Fruit fly (Drosophila melanogaster) whole organism, embryonic: ENCODE measurements around the gene mu2.

Experiments
- Bdp1 ChIP-seq: fragments of 200-800 bp; sonication (Bioruptor generic); optimal IDR thresholded peaks from 3 replicates; lab custom pipeline; 2016; ENCODE audit warnings: missing biosample characterization, missing genetic modification characterization
- CG10431 ChIP-seq: fragments of 200-800 bp; sonication (Bioruptor generic); optimal IDR thresholded peaks from 3 replicates; lab custom pipeline; 2018; ENCODE audit warnings: missing biosample characterization, mild to moderate bottlenecking, missing genetic modification characterization
- CG11093 ChIP-seq: fragments of 200-800 bp; sonication (Bioruptor generic); IDR thresholded peaks from 3 replicates; pipeline ENCODE4 v1.3.6; 2022; ENCODE audit warnings: missing biosample characterization, missing genetic modification characterization
- CG11398 ChIP-seq: fragments of 200-800 bp; sonication (Bioruptor generic); optimal IDR thresholded peaks from 2 replicates; lab custom pipeline; 2016; ENCODE audit warnings: missing biosample characterization, missing genetic modification characterization
- CG11696 ChIP-seq: fragments of 200-800 bp; sonication (Bioruptor generic); IDR thresholded peaks from 2 replicates; pipeline ENCODE4 v1.3.6; 2022; ENCODE audit warnings: missing biosample characterization, missing genetic modification characterization
- CG12744 ChIP-seq: fragments of 200-800 bp; sonication (Bioruptor generic); optimal IDR thresholded peaks from 2 replicates; lab custom pipeline; 2016; ENCODE audit warnings: missing biosample characterization, missing genetic modification characterization
- CG13775 ChIP-seq: fragments of 200-800 bp; sonication (Bioruptor generic); optimal IDR thresholded peaks from 3 replicates; lab custom pipeline; 2017; ENCODE audit warnings: missing biosample characterization, mild to moderate bottlenecking, missing genetic modification characterization
- CG16813 ChIP-seq: fragments of 200-800 bp; sonication (Bioruptor generic); IDR thresholded peaks from 3 replicates; pipeline ENCODE4 v1.3.6; 2022; ENCODE audit warnings: missing biosample characterization, missing genetic modification characterization; ENCODE audit not compliant: partially characterized antibody
- CG17359 ChIP-seq: fragments of 200-800 bp; sonication (Bioruptor generic); optimal IDR thresholded peaks from 3 replicates; lab custom pipeline; 2018; ENCODE audit warnings: missing biosample characterization, mild to moderate bottlenecking, missing genetic modification characterization, moderate library complexity
- CG17802 ChIP-seq: fragments of 200-800 bp; sonication (Bioruptor generic); optimal IDR thresholded peaks from 2 replicates; lab custom pipeline; 2018; ENCODE audit warnings: missing biosample characterization, mild to moderate bottlenecking, missing genetic modification characterization, moderate library complexity
- CG1792 ChIP-seq: fragments of 200-800 bp; sonication (Bioruptor generic); optimal IDR thresholded peaks from 2 replicates; lab custom pipeline; 2016; ENCODE audit warnings: missing biosample characterization, missing genetic modification characterization
- CG18476 ChIP-seq: fragments of 200-800 bp; sonication (Bioruptor generic); optimal IDR thresholded peaks from 2 replicates; lab custom pipeline; 2016; ENCODE audit warnings: missing biosample characterization, mild to moderate bottlenecking, missing genetic modification characterization
- CG31388 ChIP-seq: fragments of 200-800 bp; sonication (Bioruptor generic); optimal IDR thresholded peaks from 2 replicates; lab custom pipeline; 2016; ENCODE audit warnings: missing biosample characterization, missing genetic modification characterization
- CG34224 ChIP-seq: fragments of 200-800 bp; sonication (Bioruptor generic); IDR thresholded peaks from 3 replicates; pipeline ENCODE4 v1.3.6; 2022; ENCODE audit warnings: missing biosample characterization, missing genetic modification characterization; ENCODE audit not compliant: partially characterized antibody
- CG3995 ChIP-seq: fragments of 200-800 bp; sonication (Bioruptor generic); optimal IDR thresholded peaks from 3 replicates; lab custom pipeline; 2016; ENCODE audit warnings: missing biosample characterization, missing genetic modification characterization
- CG42726 ChIP-seq: fragments of 200-800 bp; sonication (Bioruptor generic); IDR thresholded peaks from 2 replicates; pipeline ENCODE4 v1.3.6; 2022; ENCODE audit warnings: missing biosample characterization, missing genetic modification characterization; ENCODE audit not compliant: partially characterized antibody
- CG6175 ChIP-seq: fragments of 200-800 bp; sonication (Bioruptor generic); IDR thresholded peaks from 3 replicates; pipeline ENCODE4 v1.3.6; 2022; ENCODE audit warnings: missing biosample characterization, missing genetic modification characterization
- CG6654 ChIP-seq: fragments of 200-800 bp; sonication (Bioruptor generic); optimal IDR thresholded peaks from 2 replicates; lab custom pipeline; 2017; ENCODE audit warnings: missing biosample characterization, mild to moderate bottlenecking, missing genetic modification characterization
- CG8290 ChIP-seq, 3 experiments: fragments of 200-800 bp; sonication (Bioruptor generic); optimal IDR thresholded peaks; 2 replicates each; lab custom pipeline; 2016 to 2019; ENCODE audit warnings: missing biosample characterization in 3 of 3, missing genetic modification characterization in 3 of 3, mild to moderate bottlenecking in 2 of 3, moderate library complexity in 1 of 3
- CG8944 ChIP-seq: fragments of 200-800 bp; sonication (Bioruptor generic); optimal IDR thresholded peaks from 3 replicates; lab custom pipeline; 2016; ENCODE audit warnings: missing biosample characterization, missing genetic modification characterization
- Dfd ChIP-seq, 2 experiments: fragments of >200 bp; optimal IDR thresholded peaks; 2 replicates each; lab custom pipeline; 2017; ENCODE audit warnings: missing biosample characterization in 2 of 2, missing genetic modification characterization in 2 of 2
- E2f1 ChIP-seq: fragments of 200-800 bp; sonication (Bioruptor generic); IDR thresholded peaks from 2 replicates; pipeline ENCODE4 v1.3.6; 2022; ENCODE audit warnings: missing biosample characterization, missing genetic modification characterization
- Ets65A ChIP-seq: fragments of 200-800 bp; sonication (Bioruptor generic); peaks from one replicate; lab custom pipeline; 2016; ENCODE audit warnings: missing biosample characterization, missing genetic modification characterization
- Fer2 ChIP-seq: fragments of 200-800 bp; sonication (Bioruptor generic); optimal IDR thresholded peaks from 2 replicates; lab custom pipeline; 2018; ENCODE audit warnings: missing biosample characterization, mild to moderate bottlenecking, missing genetic modification characterization, moderate library complexity
- H15 ChIP-seq: fragments of 200-800 bp; sonication (Bioruptor generic); IDR thresholded peaks from 3 replicates; pipeline ENCODE4 v1.3.6; 2022; ENCODE audit warnings: missing biosample characterization, missing genetic modification characterization
- Hmr ChIP-seq: fragments of 200-800 bp; sonication (Bioruptor generic); optimal IDR thresholded peaks from 3 replicates; lab custom pipeline; 2017; ENCODE audit warnings: mild to moderate bottlenecking, missing biosample characterization, missing genetic modification reagents, missing genetic modification characterization
- NfI ChIP-seq: fragments of 200-800 bp; sonication (Bioruptor generic); optimal IDR thresholded peaks from 3 replicates; lab custom pipeline; 2018; ENCODE audit warnings: missing biosample characterization, mild to moderate bottlenecking, missing genetic modification characterization, moderate library complexity
- Oaz ChIP-seq: fragments of 200-800 bp; sonication (Bioruptor generic); IDR thresholded peaks from 2 replicates; pipeline ENCODE4 v1.3.6; 2022; ENCODE audit warnings: missing biosample characterization, missing genetic modification characterization
- Optix ChIP-seq: fragments of 200-800 bp; sonication (Bioruptor generic); IDR thresholded peaks from 3 replicates; pipeline ENCODE4 v1.3.6; 2022; ENCODE audit warnings: missing biosample characterization, missing genetic modification characterization
- Scr ChIP-seq: fragments of 200-800 bp; sonication (Bioruptor generic); IDR thresholded peaks from 2 replicates; pipeline ENCODE4 v1.3.6; 2022; ENCODE audit warnings: missing biosample characterization, missing genetic modification characterization; ENCODE audit not compliant: partially characterized antibody
- Sin3A ChIP-seq: fragments of >200 bp; optimal IDR thresholded peaks from 2 replicates; lab custom pipeline; 2018
- Six4 ChIP-seq: fragments of 200-800 bp; sonication (Bioruptor generic); optimal IDR thresholded peaks from 2 replicates; lab custom pipeline; 2016; ENCODE audit warnings: missing biosample characterization, missing genetic modification characterization
- az2 ChIP-seq: fragments of 200-800 bp; sonication (Bioruptor generic); optimal IDR thresholded peaks from 3 replicates; lab custom pipeline; 2016; ENCODE audit warnings: missing biosample characterization, missing genetic modification characterization
- chinmo ChIP-seq: fragments of 200-800 bp; sonication (Bioruptor generic); IDR thresholded peaks from 4 replicates; pipeline ENCODE4 v1.3.6; 2022; ENCODE audit warnings: missing biosample characterization, missing genetic modification characterization; ENCODE audit not compliant: partially characterized antibody
- ems ChIP-seq: fragments of 200-800 bp; sonication (Bioruptor generic); optimal IDR thresholded peaks from 3 replicates; lab custom pipeline; 2016; ENCODE audit warnings: missing biosample characterization, missing genetic modification characterization
- gcm ChIP-seq: fragments of 200-800 bp; sonication (Bioruptor generic); optimal IDR thresholded peaks from 2 replicates; lab custom pipeline; 2019; ENCODE audit warnings: missing biosample characterization, mild to moderate bottlenecking, missing genetic modification characterization, moderate library complexity
- gem ChIP-seq: fragments of 200-800 bp; sonication (Bioruptor generic); optimal IDR thresholded peaks from 2 replicates; lab custom pipeline; 2019; ENCODE audit warnings: missing biosample characterization, mild to moderate bottlenecking, missing genetic modification characterization, moderate library complexity
- nerfin-2 ChIP-seq: fragments of 200-800 bp; sonication (Bioruptor generic); IDR thresholded peaks from 2 replicates; pipeline ENCODE4 v1.3.6; 2022; ENCODE audit warnings: missing biosample characterization, missing genetic modification characterization; ENCODE audit not compliant: partially characterized antibody
- pfk ChIP-seq: fragments of 200-800 bp; sonication (Bioruptor generic); optimal IDR thresholded peaks from 2 replicates; lab custom pipeline; 2018; ENCODE audit warnings: missing biosample characterization, mild to moderate bottlenecking, missing genetic modification characterization, moderate library complexity
- pho ChIP-seq: fragments of 200-800 bp; sonication (Bioruptor generic); optimal IDR thresholded peaks from 2 replicates; lab custom pipeline; 2016; ENCODE audit warnings: missing biosample characterization, missing genetic modification characterization
- pnt ChIP-seq: fragments of 200-800 bp; sonication (Bioruptor generic); optimal IDR thresholded peaks from 3 replicates; lab custom pipeline; 2016; ENCODE audit warnings: missing biosample characterization, missing genetic modification characterization
- pum ChIP-seq: fragments of 200-800 bp; sonication (Bioruptor generic); optimal IDR thresholded peaks from 2 replicates; lab custom pipeline; 2016; ENCODE audit warnings: missing biosample characterization, missing genetic modification characterization
- sqz ChIP-seq: fragments of 200-800 bp; sonication (Bioruptor generic); optimal IDR thresholded peaks from 3 replicates; lab custom pipeline; 2018; ENCODE audit warnings: missing biosample characterization, mild to moderate bottlenecking, missing genetic modification characterization
- ttk ChIP-seq: fragments of 200-800 bp; sonication (Bioruptor generic); IDR thresholded peaks from 2 replicates; pipeline ENCODE4 v2.1.2; 2022; ENCODE audit warnings: missing biosample characterization, missing genetic modification characterization
- tup ChIP-seq: fragments of 200-800 bp; sonication (Bioruptor generic); optimal IDR thresholded peaks from 2 replicates; lab custom pipeline; 2016; ENCODE audit warnings: missing biosample characterization, mild to moderate bottlenecking, missing genetic modification characterization, moderate library complexity
- tx ChIP-seq: fragments of 200-800 bp; sonication (Bioruptor generic); optimal IDR thresholded peaks from 2 replicates; lab custom pipeline; 2016; ENCODE audit warnings: missing biosample characterization, missing genetic modification characterization
- vnd ChIP-seq: fragments of 200-800 bp; sonication (Bioruptor generic); IDR thresholded peaks from 3 replicates; pipeline ENCODE4 v1.3.6; 2022; ENCODE audit warnings: missing biosample characterization, missing genetic modification characterization; ENCODE audit not compliant: partially characterized antibody

mu2 gene

dm6 chr3L:1947463-1948126 lies at the start of gene mu2, which contains the start of gene Cnb (continued):
- no peak for TF ChIP-seq gcm (GFP tag; lab: Kevin White, UChicago)
- no peak for TF ChIP-seq CG1792
- peak; percentile 89 for TF ChIP-seq CG34224 (GFP tag; lab: Robert Waterston, UW)
- TF ChIP-seq pum (GFP tag; lab: Kevin White, UChicago) = peak; percentile 16
- no peak for TF ChIP-seq CG12744 (GFP tag; lab: Kevin White, UChicago)
- peak; percentile 2 for TF ChIP-seq CG18476 (GFP tag; lab: Kevin White, UChicago)
- peak; percentile 2 for TF ChIP-seq tx (GFP tag; lab: Kevin White, UChicago)
- TF ChIP-seq ems (GFP tag; lab: Kevin White, UChicago) = no peak
- no peak for TF ChIP-seq Oaz (GFP tag; lab: Robert Waterston, UW)
- TF ChIP-seq Dfd (GFP tag; optimal IDR thresholded peaks at IDR 0.05; lab: Kevin White, UChicago) = no peak
- TF ChIP-seq CG11398 (GFP tag; lab: Kevin White, UChicago) = no peak
- peak; percentile 90 for TF ChIP-seq Sin3A (lab: Kevin White, UChicago)
- TF ChIP-seq CG16813 (GFP tag; lab: Robert Waterston, UW) = peak; percentile 86
- TF ChIP-seq CG42726 (GFP tag; lab: Robert Waterston, UW) = no peak
- TF ChIP-seq nerfin-2 = peak; percentile 60; the same call in 1 of the 2 replicates
- TF ChIP-seq pho (GFP tag; lab: Kevin White, UChicago) = peak; percentile 52
- TF ChIP-seq az2 = no peak
- TF ChIP-seq pnt (GFP tag; lab: Kevin White, UChicago) = no peak
- peak; percentile 84 for TF ChIP-seq Scr (GFP tag; lab: Robert Waterston, UW)
- peak; percentile 35 for TF ChIP-seq CG13775 (GFP tag; lab: Kevin White, UChicago)
- TF ChIP-seq CG6175 = no peak
- TF ChIP-seq Fer2 (tag; lab: Kevin White, UChicago) = no peak
- no peak for TF ChIP-seq Optix (GFP tag; lab: Robert Waterston, UW)
- TF ChIP-seq CG6654 (GFP tag; lab: Kevin White, UChicago) = no peak
- no peak for TF ChIP-seq CG8290 (GFP tag; optimal IDR thresholded peaks at IDR 0.05; lab: Kevin White, UChicago)
- TF ChIP-seq CG8290 (tag; optimal IDR thresholded peaks at IDR 0.05; lab: Kevin White, UChicago) = no peak
- TF ChIP-seq CG11093 (GFP tag; lab: Robert Waterston, UW) = no peak
- TF ChIP-seq pfk (GFP tag; lab: Kevin White, UChicago) = no peak
- no peak for TF ChIP-seq CG3995 (GFP tag; lab: Kevin White, UChicago)
- TF ChIP-seq vnd (GFP tag; lab: Robert Waterston, UW) = peak; percentile 72

DNA sequence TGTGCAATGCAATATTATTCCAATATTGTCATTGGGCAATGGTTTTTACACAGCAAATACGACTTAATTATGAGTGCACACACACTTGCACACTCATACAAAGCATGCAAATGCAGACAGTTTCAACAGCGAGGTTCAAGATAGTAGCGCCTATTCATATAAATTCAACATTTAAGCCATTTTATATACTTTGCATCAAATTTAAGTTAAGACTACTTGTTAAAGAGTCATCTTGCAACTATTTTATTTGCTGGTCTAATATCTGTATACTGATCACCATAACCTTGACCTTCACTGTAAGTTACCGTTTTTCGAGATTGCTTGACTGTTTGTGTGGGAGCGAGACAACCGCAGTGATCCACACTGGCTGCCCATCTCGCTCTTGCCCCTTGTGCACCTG lies 38.1 kb upstream of the mu2 start:
- TF ChIP-seq Bdp1 (GFP tag; lab: Kevin White, UChicago) (no peak), chinmo (GFP tag; lab: Robert Waterston, UW) (no peak), ttk (0 out of 2 replicates have a peak, but pooled peaks have one; percentile 9), CG31388 (GFP tag; lab: Kevin White, UChicago) (no peak), CG17359 (tag; lab: Kevin White, UChicago) (no peak), CG10431 (GFP tag; lab: Kevin White, UChicago) (no peak), H15 (GFP tag; lab: Robert Waterston, UW) (no peak), NfI (GFP tag; lab: Kevin White, UChicago) (no peak), CG8944 (GFP tag; lab: Kevin White, UChicago) (no peak), CG11696 (GFP tag; lab: Robert Waterston, UW) (0 out of 2 replicates have a peak, but pooled peaks have one; percentile 27), Hmr (GFP tag; lab: Kevin White, UChicago) (no peak), gem (tag; lab: Kevin White, UChicago) (no peak), sqz (GFP tag; lab: Kevin White, UChicago) (no peak), CG17802 (tag; lab: Kevin White, UChicago) (no peak), E2f1 (no peak), tup (GFP tag; lab: Kevin White, UChicago) (no peak), Ets65A (GFP tag; lab: Kevin White, UChicago) (peak; percentile 42), Six4 (GFP tag; lab: Kevin White, UChicago) (no peak)
